Fruit fly (Drosophila melanogaster) whole organism, embryonic: ENCODE measurements around the gene CG10347.

Source experiments
- Asciz ChIP-seq: fragments of 200-800 bp; sonication (Bioruptor generic); optimal IDR thresholded peaks from 2 replicates; lab custom pipeline; 2017; ENCODE audit warnings: missing biosample characterization, mild to moderate bottlenecking, missing genetic modification characterization, missing genetic modification reagents
- Atf3 ChIP-seq: fragments of 200-800 bp; sonication (Bioruptor generic); optimal IDR thresholded peaks from 3 replicates; lab custom pipeline; 2016; ENCODE audit warnings: missing biosample characterization, missing genetic modification characterization
- CG10366 ChIP-seq: fragments of 200-800 bp; sonication (Bioruptor generic); IDR thresholded peaks from 2 replicates; pipeline ENCODE4 v1.3.6; 2022; ENCODE audit warnings: missing biosample characterization, missing genetic modification characterization
- CG10565 ChIP-seq: fragments of 200-800 bp; sonication (Bioruptor generic); optimal IDR thresholded peaks from 3 replicates; lab custom pipeline; 2016; ENCODE audit warnings: missing biosample characterization, mild to moderate bottlenecking, missing genetic modification characterization
- CG12236 ChIP-seq: fragments of 200-800 bp; sonication (Bioruptor generic); optimal IDR thresholded peaks from 2 replicates; lab custom pipeline; 2016; ENCODE audit warnings: missing biosample characterization, missing genetic modification characterization
- CG12299 ChIP-seq: fragments of 200-800 bp; sonication (Bioruptor generic); optimal IDR thresholded peaks from 2 replicates; lab custom pipeline; 2018; ENCODE audit warnings: missing biosample characterization, mild to moderate bottlenecking, missing genetic modification characterization
- CG1233 ChIP-seq: fragments of 200-800 bp; sonication (Bioruptor generic); optimal IDR thresholded peaks from 4 replicates; lab custom pipeline; 2018; ENCODE audit warnings: missing biosample characterization, mild to moderate bottlenecking, missing genetic modification characterization
- CG12769 ChIP-seq: fragments of 200-800 bp; sonication (Bioruptor generic); optimal IDR thresholded peaks from 2 replicates; lab custom pipeline; 2019; ENCODE audit warnings: missing biosample characterization, mild to moderate bottlenecking, missing genetic modification characterization, moderate library complexity
- CG13296 ChIP-seq: fragments of 200-800 bp; sonication (Bioruptor generic); optimal IDR thresholded peaks from 3 replicates; lab custom pipeline; 2018; ENCODE audit warnings: missing biosample characterization, mild to moderate bottlenecking, missing genetic modification characterization
- CG15601 ChIP-seq: fragments of 200-800 bp; sonication (Bioruptor generic); optimal IDR thresholded peaks from 3 replicates; lab custom pipeline; 2019; ENCODE audit warnings: missing biosample characterization, mild to moderate bottlenecking, missing genetic modification characterization, moderate library complexity
- CG17328 ChIP-seq: fragments of 200-800 bp; sonication (Bioruptor generic); IDR thresholded peaks from 2 replicates; pipeline ENCODE4 v1.3.6; 2022; ENCODE audit warnings: missing biosample characterization, missing genetic modification characterization
- CG1792 ChIP-seq: fragments of 200-800 bp; sonication (Bioruptor generic); optimal IDR thresholded peaks from 2 replicates; lab custom pipeline; 2016; ENCODE audit warnings: missing biosample characterization, missing genetic modification characterization
- CG1832 ChIP-seq: fragments of 200-800 bp; sonication (Bioruptor generic); optimal IDR thresholded peaks from 2 replicates; lab custom pipeline; 2017; ENCODE audit warnings: missing biosample characterization, mild to moderate bottlenecking, missing genetic modification characterization, inconsistent platforms
- CG18476 ChIP-seq: fragments of 200-800 bp; sonication (Bioruptor generic); optimal IDR thresholded peaks from 2 replicates; lab custom pipeline; 2016; ENCODE audit warnings: missing biosample characterization, mild to moderate bottlenecking, missing genetic modification characterization
- CG3995 ChIP-seq: fragments of 200-800 bp; sonication (Bioruptor generic); optimal IDR thresholded peaks from 3 replicates; lab custom pipeline; 2016; ENCODE audit warnings: missing biosample characterization, missing genetic modification characterization
- CG4820 ChIP-seq: fragments of 200-800 bp; sonication (Bioruptor generic); optimal IDR thresholded peaks from 3 replicates; lab custom pipeline; 2016; ENCODE audit warnings: missing biosample characterization, missing genetic modification characterization
- CG6765 ChIP-seq: fragments of 200-800 bp; sonication (Bioruptor generic); optimal IDR thresholded peaks from 3 replicates; lab custom pipeline; 2017; ENCODE audit warnings: missing biosample characterization, mild to moderate bottlenecking, missing genetic modification characterization
- CG8478 ChIP-seq: fragments of >200 bp; optimal IDR thresholded peaks from 2 replicates; lab custom pipeline; 2018
- Camta ChIP-seq: fragments of 200-800 bp; sonication (Bioruptor generic); optimal IDR thresholded peaks from 2 replicates; lab custom pipeline; 2016; ENCODE audit warnings: missing biosample characterization, missing genetic modification characterization
- D19A ChIP-seq: fragments of 200-800 bp; optimal IDR thresholded peaks from 3 replicates; lab custom pipeline; 2019; ENCODE audit warnings: missing biosample characterization, mild to moderate bottlenecking, missing genetic modification characterization, moderate library complexity
- Dref ChIP-seq: fragments of 200-800 bp; sonication (Bioruptor generic); IDR thresholded peaks from 2 replicates; pipeline ENCODE4 v1.3.6; 2022; ENCODE audit warnings: missing biosample characterization, missing genetic modification characterization
- Drgx ChIP-seq: fragments of 200-800 bp; sonication (Bioruptor generic); IDR thresholded peaks from 2 replicates; pipeline ENCODE4 v1.3.6; 2022; ENCODE audit warnings: missing biosample characterization, missing genetic modification characterization
- Eip74EF ChIP-seq, 2 experiments: fragments of 200-800 bp in 1 of 2; fragments of >200 bp in 1 of 2; sonication (Bioruptor generic) in 1 of 2; optimal IDR thresholded peaks; 2 replicates each; lab custom pipeline; 2017 to 2019; ENCODE audit warnings: missing biosample characterization in 2 of 2, missing genetic modification characterization in 2 of 2, mild to moderate bottlenecking in 1 of 2, moderate library complexity in 1 of 2
- GATAe ChIP-seq: fragments of 200-800 bp; sonication (Bioruptor generic); conservative IDR thresholded peaks from 2 replicates; pipeline ENCODE4 v1.3.6; 2022; ENCODE audit warnings: missing biosample characterization, missing genetic modification characterization
- HHEX ChIP-seq: fragments of 200-800 bp; sonication (Bioruptor generic); optimal IDR thresholded peaks from 3 replicates; lab custom pipeline; 2017; ENCODE audit warnings: missing biosample characterization, mild to moderate bottlenecking, missing genetic modification characterization, missing genetic modification reagents
- NK7.1 ChIP-seq: fragments of 200-800 bp; sonication (Bioruptor generic); optimal IDR thresholded peaks from 3 replicates; lab custom pipeline; 2016; ENCODE audit warnings: missing biosample characterization, missing genetic modification characterization
- Optix ChIP-seq: fragments of 200-800 bp; sonication (Bioruptor generic); IDR thresholded peaks from 3 replicates; pipeline ENCODE4 v1.3.6; 2022; ENCODE audit warnings: missing biosample characterization, missing genetic modification characterization
- Spps ChIP-seq: fragments of 200-800 bp; sonication (Bioruptor generic); optimal IDR thresholded peaks from 2 replicates; lab custom pipeline; 2018; ENCODE audit warnings: missing biosample characterization, mild to moderate bottlenecking, missing genetic modification characterization
- Taf1 ChIP-seq: fragments of 200-800 bp; sonication (Bioruptor generic); IDR thresholded peaks from 2 replicates; pipeline ENCODE4 v1.3.6; 2022; ENCODE audit warnings: missing biosample characterization, missing genetic modification characterization
- Trl ChIP-seq, 3 experiments: fragments of >200 bp in 2 of 3; fragments of 200-800 bp in 1 of 3; sonication (Bioruptor generic) in 1 of 3; optimal IDR thresholded peaks; 2 replicates in 1 of 3; 3 replicates in 2 of 3; lab custom pipeline; 2016 to 2017; ENCODE audit warnings: missing biosample characterization in 1 of 3, missing genetic modification characterization in 1 of 3
- Xbp1 ChIP-seq: fragments of 200-800 bp; sonication (Bioruptor generic); optimal IDR thresholded peaks from 3 replicates; lab custom pipeline; 2016; ENCODE audit warnings: missing biosample characterization, mild to moderate bottlenecking, missing genetic modification characterization
- Xrp1 ChIP-seq: fragments of 200-800 bp; sonication (Bioruptor generic); IDR thresholded peaks from 2 replicates; pipeline ENCODE4 v1.3.6; 2022; ENCODE audit warnings: missing biosample characterization, missing genetic modification characterization
- ab ChIP-seq: fragments of 200-800 bp; sonication (Bioruptor generic); optimal IDR thresholded peaks from 2 replicates; lab custom pipeline; 2016; ENCODE audit warnings: missing biosample characterization, missing genetic modification characterization
- az2 ChIP-seq: fragments of 200-800 bp; sonication (Bioruptor generic); optimal IDR thresholded peaks from 3 replicates; lab custom pipeline; 2016; ENCODE audit warnings: missing biosample characterization, missing genetic modification characterization
- cas ChIP-seq: fragments of 200-800 bp; sonication (Bioruptor generic); IDR thresholded peaks from 2 replicates; pipeline ENCODE4 v1.3.6; 2022; ENCODE audit warnings: missing biosample characterization, missing genetic modification characterization
- dati ChIP-seq: fragments of 200-800 bp; sonication (Bioruptor generic); IDR thresholded peaks from 2 replicates; pipeline ENCODE4 v1.3.6; 2022; ENCODE audit warnings: missing biosample characterization, missing genetic modification characterization
- fd3F ChIP-seq: fragments of 200-800 bp; sonication (Bioruptor generic); optimal IDR thresholded peaks from 2 replicates; lab custom pipeline; 2018; ENCODE audit warnings: missing biosample characterization, mild to moderate bottlenecking, missing genetic modification characterization, moderate library complexity
- fru ChIP-seq: fragments of >200 bp; optimal IDR thresholded peaks from 2 replicates; lab custom pipeline; 2017
- grn ChIP-seq: fragments of 200-800 bp; sonication (Bioruptor generic); optimal IDR thresholded peaks from 3 replicates; lab custom pipeline; 2017; ENCODE audit warnings: missing biosample characterization, missing genetic modification characterization
- gsb-n ChIP-seq: fragments of 200-800 bp; sonication (Bioruptor generic); optimal IDR thresholded peaks from 3 replicates; lab custom pipeline; 2018; ENCODE audit warnings: missing biosample characterization, mild to moderate bottlenecking, missing genetic modification characterization
- insv ChIP-seq, 2 experiments: fragments of 200-800 bp; sonication (Bioruptor generic); optimal IDR thresholded peaks; 3 replicates each; lab custom pipeline; 2016 to 2018; ENCODE audit warnings: missing biosample characterization in 2 of 2, missing genetic modification characterization in 2 of 2
- mam ChIP-seq: fragments of 200-800 bp; sonication (Bioruptor generic); optimal IDR thresholded peaks from 3 replicates; lab custom pipeline; 2016; ENCODE audit warnings: missing biosample characterization, missing genetic modification characterization
- nerfin-2 ChIP-seq: fragments of 200-800 bp; sonication (Bioruptor generic); IDR thresholded peaks from 2 replicates; pipeline ENCODE4 v1.3.6; 2022; ENCODE audit warnings: missing biosample characterization, missing genetic modification characterization; ENCODE audit not compliant: partially characterized antibody
- oc ChIP-seq: fragments of 200-800 bp; sonication (Bioruptor generic); optimal IDR thresholded peaks from 2 replicates; lab custom pipeline; 2018; ENCODE audit warnings: missing biosample characterization, mild to moderate bottlenecking, missing genetic modification characterization, moderate library complexity
- onecut ChIP-seq: fragments of 200-800 bp; sonication (Bioruptor generic); IDR thresholded peaks from 2 replicates; pipeline ENCODE4 v1.3.6; 2022; ENCODE audit warnings: missing biosample characterization, missing genetic modification characterization
- scrt ChIP-seq: fragments of 200-800 bp; sonication (Bioruptor generic); optimal IDR thresholded peaks from 2 replicates; lab custom pipeline; 2018; ENCODE audit warnings: missing biosample characterization, mild to moderate bottlenecking, missing genetic modification characterization, moderate library complexity
- sens ChIP-seq: fragments of 200-800 bp; sonication (Bioruptor generic); peaks from one replicate; lab custom pipeline; 2016; ENCODE audit warnings: missing biosample characterization, missing genetic modification characterization
- sens-2 ChIP-seq: fragments of 200-800 bp; sonication (Bioruptor generic); IDR thresholded peaks from 2 replicates; pipeline ENCODE4 v1.3.6; 2022; ENCODE audit warnings: missing biosample characterization, missing genetic modification characterization
- shn ChIP-seq: fragments of 200-800 bp; sonication (Bioruptor generic); optimal IDR thresholded peaks from 3 replicates; lab custom pipeline; 2016; ENCODE audit warnings: missing biosample characterization, missing genetic modification characterization
- sug ChIP-seq: fragments of 200-800 bp; optimal IDR thresholded peaks from 2 replicates; lab custom pipeline; 2019; ENCODE audit warnings: missing biosample characterization, mild to moderate bottlenecking, missing genetic modification characterization, moderate library complexity
- tna ChIP-seq: fragments of 200-800 bp; sonication (Bioruptor generic); IDR thresholded peaks from 2 replicates; pipeline ENCODE4 v1.3.6; 2022; ENCODE audit warnings: missing biosample characterization, missing genetic modification characterization; ENCODE audit not compliant: partially characterized antibody
- wek ChIP-seq: fragments of 200-800 bp; sonication (Bioruptor generic); optimal IDR thresholded peaks from 3 replicates; lab custom pipeline; 2018; ENCODE audit warnings: missing biosample characterization, mild to moderate bottlenecking, missing genetic modification characterization, moderate library complexity
- yki ChIP-seq: fragments of >200 bp; optimal IDR thresholded peaks from 3 replicates; lab custom pipeline; 2018

Gene CG10347

DNA sequence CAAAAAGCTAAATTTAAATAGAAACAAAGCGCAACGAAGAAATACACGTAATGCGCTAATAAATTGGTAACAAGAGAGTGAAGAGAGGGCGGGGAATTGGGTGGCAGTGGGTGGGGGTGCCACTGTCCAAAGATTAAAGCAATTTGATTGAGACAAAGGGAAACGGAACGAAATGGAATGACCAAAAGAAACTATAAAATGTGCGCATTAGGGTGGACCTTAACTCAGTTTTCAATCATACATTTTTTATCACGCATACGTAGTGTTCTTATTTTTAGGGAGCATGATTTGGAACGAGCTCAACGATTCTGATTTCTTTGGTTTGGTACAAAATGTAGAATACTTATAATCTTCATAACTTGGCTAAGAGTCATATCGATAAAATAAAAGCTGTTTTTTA is 32.8 kb downstream of the CG10347 start (continued):
- no peak for TF ChIP-seq Eip74EF (GFP tag; optimal IDR thresholded peaks at IDR 0.05; lab: Kevin White, UChicago)
- TF ChIP-seq CG18476 (GFP tag; lab: Kevin White, UChicago): no peak
- no peak for TF ChIP-seq Asciz (GFP tag; lab: Kevin White, UChicago)
- TF ChIP-seq nerfin-2 (GFP tag; lab: Robert Waterston, UW): no peak
- no peak for TF ChIP-seq CG1832 (GFP tag; lab: Kevin White, UChicago)
- no peak for TF ChIP-seq CG4820 (GFP tag; lab: Kevin White, UChicago)
- TF ChIP-seq GATAe (GFP tag; lab: Robert Waterston, UW): no peak
- TF ChIP-seq Spps (tag; lab: Kevin White, UChicago): no peak
- no peak for TF ChIP-seq CG17328
- TF ChIP-seq CG3995 (GFP tag; lab: Kevin White, UChicago): no peak
- TF ChIP-seq sens-2 (GFP tag; lab: Robert Waterston, UW): no peak
- TF ChIP-seq CG12299: no peak
- TF ChIP-seq Xbp1 (GFP tag; lab: Kevin White, UChicago): no peak
- no peak for TF ChIP-seq mam
- no peak for TF ChIP-seq insv (GFP tag; optimal IDR thresholded peaks at IDR 0.05; lab: Kevin White, UChicago)
- no peak for TF ChIP-seq fru (lab: Kevin White, UChicago)
- TF ChIP-seq Taf1: no peak
- no peak for TF ChIP-seq CG6765 (GFP tag; lab: Kevin White, UChicago)
- TF ChIP-seq onecut: peak; percentile 11; the same call in 1 of the 2 replicates
- TF ChIP-seq grn: no peak
- no peak for TF ChIP-seq CG1792 (GFP tag; lab: Kevin White, UChicago)
- TF ChIP-seq sug (tag; lab: Kevin White, UChicago): no peak
- no peak for TF ChIP-seq Camta (GFP tag; lab: Kevin White, UChicago)
- TF ChIP-seq wek (GFP tag; lab: Kevin White, UChicago): no peak
- TF ChIP-seq Optix: no peak
- TF ChIP-seq CG13296 (GFP tag; lab: Kevin White, UChicago): peak; percentile 13
- no peak for TF ChIP-seq CG10366 (GFP tag; lab: Robert Waterston, UW)
- TF ChIP-seq Xrp1: no peak
- TF ChIP-seq CG12769 (tag; lab: Kevin White, UChicago): no peak
- TF ChIP-seq D19A (tag; lab: Kevin White, UChicago): peak; percentile 21
- TF ChIP-seq az2 (GFP tag; lab: Kevin White, UChicago): no peak
- TF ChIP-seq fd3F (GFP tag; lab: Kevin White, UChicago): no peak
- TF ChIP-seq gsb-n (tag; lab: Kevin White, UChicago): no peak
- no peak for TF ChIP-seq Atf3 (GFP tag; lab: Kevin White, UChicago)
- no peak for TF ChIP-seq shn
- no peak for TF ChIP-seq CG12236 (GFP tag; lab: Kevin White, UChicago)
- TF ChIP-seq ab (GFP tag; lab: Kevin White, UChicago): no peak
- TF ChIP-seq oc: peak; percentile 3
- TF ChIP-seq Trl (optimal IDR thresholded peaks at IDR 0.05; lab: Kevin White, UChicago): peak in 1 of 2 experiments; percentile 1
- no peak for TF ChIP-seq Trl (GFP tag; optimal IDR thresholded peaks at IDR 0.05; lab: Kevin White, UChicago)
- TF ChIP-seq sens (GFP tag; lab: Kevin White, UChicago): peak; percentile 63
- TF ChIP-seq cas: no peak
- TF ChIP-seq scrt (GFP tag; lab: Kevin White, UChicago): no peak
- TF ChIP-seq CG10565 (GFP tag; lab: Kevin White, UChicago): no peak
- no peak for TF ChIP-seq CG15601 (tag; lab: Kevin White, UChicago)
- no peak for TF ChIP-seq HHEX (GFP tag; lab: Kevin White, UChicago)
- no peak for TF ChIP-seq CG1233 (GFP tag; lab: Kevin White, UChicago)
- TF ChIP-seq yki (lab: Kevin White, UChicago): no peak
- TF ChIP-seq dati (GFP tag; lab: Robert Waterston, UW): no peak
- TF ChIP-seq CG8478 (lab: Kevin White, UChicago): no peak
- no peak for TF ChIP-seq Dref (GFP tag; lab: Robert Waterston, UW)
- no peak for TF ChIP-seq Drgx (GFP tag; lab: Robert Waterston, UW)
- no peak for TF ChIP-seq NK7.1 (GFP tag; lab: Kevin White, UChicago)
- TF ChIP-seq tna (GFP tag; lab: Robert Waterston, UW): no peak
